Worm (Caenorhabditis elegans): ENCODE measurements around the gene F38A1.8.

F38A1.8 gene

DNA sequence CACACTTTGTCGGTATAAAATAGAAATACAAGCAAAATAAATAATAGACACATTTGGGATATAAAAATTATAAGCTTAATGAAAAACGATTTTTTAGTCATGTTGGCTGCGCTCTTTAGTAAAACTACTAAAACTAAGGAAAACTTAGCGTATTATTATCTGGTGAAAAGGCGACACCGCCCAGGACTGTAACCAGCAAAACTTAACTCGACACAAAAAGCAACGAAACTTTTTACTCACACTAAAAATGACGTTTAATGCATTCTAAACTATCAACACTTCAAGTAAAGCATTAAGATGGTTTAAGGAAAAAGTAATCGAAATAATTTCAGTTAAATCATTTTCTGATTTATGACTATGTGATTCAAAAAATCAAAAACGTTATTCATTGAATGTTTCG is 16.0 kb upstream of the F38A1.8 start, which contains the start of gene clec-167:
TSS of gene clec-167 (minus strand) at position 101 of the 400 bp plus-strand sequence.
- TF ChIP-seq aly-2 (tag; optimal IDR thresholded peaks at IDR 0.05) = no peak

DNA sequence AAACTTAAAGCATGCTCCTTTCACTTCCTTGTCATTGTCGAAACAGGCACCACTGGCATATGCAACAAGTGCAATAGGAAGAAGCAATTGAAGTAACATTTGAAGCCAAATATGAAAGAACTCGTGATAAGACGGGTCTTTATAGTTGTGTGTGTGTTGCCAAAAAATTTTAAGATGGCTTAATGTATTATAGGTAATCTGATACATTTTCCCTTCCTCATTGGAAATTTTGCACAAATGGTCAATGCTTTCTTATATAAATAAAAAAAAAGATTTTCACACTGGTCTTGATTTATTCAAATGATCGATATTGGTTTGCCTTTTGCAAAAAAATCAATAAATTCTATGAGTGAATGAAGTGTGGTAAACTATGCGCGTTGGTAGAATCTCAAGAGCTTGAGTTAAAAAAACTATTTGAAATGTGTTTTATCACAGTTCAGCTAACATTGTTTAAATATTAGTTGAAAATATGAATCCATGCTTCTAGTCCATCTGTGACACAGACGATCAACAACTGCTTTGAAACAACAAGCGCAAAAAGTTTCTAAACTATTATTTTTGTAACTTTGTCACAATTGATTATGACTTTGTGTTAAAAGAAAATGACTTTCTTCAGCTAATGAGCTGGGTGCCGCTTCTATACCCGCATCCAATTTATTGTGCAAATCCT is 11.7 kb upstream of the F38A1.8 start, which contains the start of the genes clec-166 and F38A1.6:
TSS of gene clec-166 (minus strand) at position 101 of the 670 bp plus-strand sequence.
TSS of gene F38A1.6 (plus strand) at position 620 of the 670 bp plus-strand sequence.
- no peak for TF ChIP-seq lin-39 (tag; optimal IDR thresholded peaks at IDR 0.05)
- no peak for TF ChIP-seq nhr-47 (tag; optimal IDR thresholded peaks at IDR 0.05)
- no peak for TF ChIP-seq ceh-8 (GFP tag; optimal IDR thresholded peaks at IDR 0.05)
- no peak for TF ChIP-seq efl-1 (optimal IDR thresholded peaks at IDR 0.05)
- TF ChIP-seq efl-1 (GFP tag; optimal IDR thresholded peaks at IDR 0.05 in 1 of 2) = peak in 1 of 2 experiments; percentile 75
- no peak for TF ChIP-seq fkh-8 (tag; optimal IDR thresholded peaks at IDR 0.05)
- TF ChIP-seq lsy-2 (tag; optimal IDR thresholded peaks at IDR 0.05) = no peak

DNA sequence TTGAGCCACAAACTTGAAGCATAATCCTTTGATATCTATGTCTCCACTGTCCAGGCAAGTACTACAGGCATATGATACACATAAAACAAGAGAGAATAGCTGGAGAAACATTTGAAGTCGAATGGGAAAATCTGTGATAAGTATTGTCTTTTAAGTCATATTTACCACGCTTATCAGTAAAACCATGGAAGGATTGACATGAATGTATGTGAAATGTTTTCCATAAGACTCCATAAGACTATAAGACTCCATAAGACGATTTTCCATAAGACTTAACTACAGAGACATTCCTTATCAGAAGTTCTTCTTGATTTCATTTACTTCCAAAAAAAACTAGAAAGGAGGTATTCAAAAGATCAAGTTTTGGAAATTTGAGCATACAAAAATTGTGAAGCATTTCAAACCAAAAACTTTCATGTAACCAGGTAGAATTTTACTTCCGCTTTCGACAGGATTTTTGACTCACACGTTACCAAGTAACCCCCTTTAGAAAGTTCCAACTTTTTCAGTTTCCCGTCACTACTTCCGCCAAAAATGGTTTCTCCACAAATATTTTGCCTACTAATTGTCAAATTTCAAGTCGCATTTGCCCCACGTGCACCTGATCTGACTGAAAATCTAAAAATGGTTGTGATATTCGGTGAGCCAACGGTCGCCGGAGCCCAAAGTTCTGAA is 7.2 kb upstream of the F38A1.8 start, which contains the start of the genes clec-165 and F38A1.11:
TSS of gene clec-165 (minus strand) at position 125 of the 675 bp plus-strand sequence.
TSS of gene F38A1.11 (plus strand) at position 625 of the 675 bp plus-strand sequence.
- TF ChIP-seq nhr-77 (tag; optimal IDR thresholded peaks at IDR 0.05) (no peak), nhr-84 (tag; optimal IDR thresholded peaks at IDR 0.05) (no peak), ceh-90 (tag; optimal IDR thresholded peaks at IDR 0.05) (no peak), elt-2 (tag; optimal IDR thresholded peaks at IDR 0.05) (peak; percentile 84)

- TF ChIP-seq nhr-19 (GFP tag; conservative IDR thresholded peaks at IDR 0.05) = no peak
- TF ChIP-seq efl-1 (optimal IDR thresholded peaks at IDR 0.05) = no peak
- TF ChIP-seq efl-1 (GFP tag; optimal IDR thresholded peaks at IDR 0.05 in 1 of 2) = peak in 1 of 2 experiments; percentile 65
Measured at ce11 chrIV:1245244-1245643, 5.6 kb upstream of the F38A1.8 start, which contains the start of gene F38A1.9. Gene F38A1.9 (minus strand): TSS chrIV:1245344.

DNA sequence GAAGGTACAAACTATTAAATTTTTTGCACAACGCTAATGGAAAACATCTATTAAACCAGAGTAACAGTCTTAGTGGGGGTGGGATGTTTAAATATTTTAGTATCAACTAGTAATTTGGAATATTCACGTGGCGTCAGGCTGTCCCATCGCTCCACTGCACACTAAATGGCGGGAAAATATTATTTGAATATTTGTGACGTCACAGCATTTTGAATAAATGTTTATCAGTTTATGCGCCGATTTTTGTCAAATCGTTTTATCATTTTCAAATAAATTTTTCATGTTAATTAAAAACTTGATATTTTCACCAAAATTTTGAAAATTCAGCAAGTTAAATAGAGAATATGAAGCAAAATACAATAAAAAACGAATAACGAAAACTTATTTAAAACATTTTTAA is 3.6 kb upstream of the F38A1.8 start, which contains the start of gene F38A1.15:
TSS of gene F38A1.15 (minus strand) at position 101 of the 400 bp plus-strand sequence.
- TF ChIP-seq C34B4.2 (tag; optimal IDR thresholded peaks at IDR 0.05) = no peak
- TF ChIP-seq C04F5.9 (tag; optimal IDR thresholded peaks at IDR 0.05) = no peak
- no peak for TF ChIP-seq swsn-7 (tag; optimal IDR thresholded peaks at IDR 0.05)
- TF ChIP-seq jun-1 (tag; optimal IDR thresholded peaks at IDR 0.05) = no peak
- no peak for TF ChIP-seq nhr-77 (tag; optimal IDR thresholded peaks at IDR 0.05)
- no peak for TF ChIP-seq pag-3 (tag; optimal IDR thresholded peaks at IDR 0.05; ENCODE audit: borderline replicate concordance, insufficient read depth)
- no peak for TF ChIP-seq mef-2 (tag; optimal IDR thresholded peaks at IDR 0.05)
- no peak for TF ChIP-seq hpl-2 (GFP tag; optimal IDR thresholded peaks at IDR 0.05)
- TF ChIP-seq fkh-8 (tag; optimal IDR thresholded peaks at IDR 0.05) = no peak
- no peak for TF ChIP-seq vab-15 (tag; optimal IDR thresholded peaks at IDR 0.05)

DNA sequence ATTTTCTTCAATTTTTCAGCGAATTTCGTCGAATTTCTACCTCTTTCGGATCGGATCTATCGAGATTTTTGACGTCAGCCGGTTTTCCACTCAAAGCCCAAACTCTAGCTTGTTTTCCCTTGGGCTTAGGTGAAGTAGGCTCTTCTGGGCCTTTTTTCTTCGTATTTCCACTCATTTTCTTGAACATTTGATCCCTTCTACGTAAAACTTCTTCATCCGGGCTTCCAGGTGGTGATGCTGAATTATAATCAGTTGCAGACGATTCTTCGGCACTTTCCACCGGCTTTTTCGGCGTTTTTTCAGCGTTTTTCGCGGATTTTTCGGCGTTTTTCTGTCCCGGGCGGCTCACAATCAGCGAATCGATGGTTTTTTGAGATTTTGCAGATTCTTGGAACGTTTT is 1.5 kb downstream of the F38A1.8 start:
- TF ChIP-seq pqm-1 (tag; optimal IDR thresholded peaks at IDR 0.05) (no peak), mef-2 (tag; optimal IDR thresholded peaks at IDR 0.05) (no peak), mep-1 (tag; optimal IDR thresholded peaks at IDR 0.05) (no peak), nhr-85 (tag) (no peak), F16B12.6 (tag; optimal IDR thresholded peaks at IDR 0.05) (no peak), nhr-84 (tag; optimal IDR thresholded peaks at IDR 0.05) (no peak), lin-14 (GFP tag; optimal IDR thresholded peaks at IDR 0.05) (no peak), zip-4 (GFP tag; optimal IDR thresholded peaks at IDR 0.05) (no peak), aha-1 (tag; optimal IDR thresholded peaks at IDR 0.05) (no peak), rnt-1 (tag; optimal IDR thresholded peaks at IDR 0.05) (no peak), ceh-63 (GFP tag; optimal IDR thresholded peaks at IDR 0.05) (no peak), efl-1 (optimal IDR thresholded peaks at IDR 0.05) (no peak), efl-1 (GFP tag; optimal IDR thresholded peaks at IDR 0.05 in 1 of 2) (no peak), aly-2 (tag; optimal IDR thresholded peaks at IDR 0.05) (no peak), C04F5.9 (tag; optimal IDR thresholded peaks at IDR 0.05) (no peak)
